Fruit fly (Drosophila melanogaster) whole organism, embryonic: ENCODE results near the gene kirre.
A peak's percentile ranks its signal among the peaks of the same experiment; 100 is the strongest.

ENCODE experiments used
- Adf1 ChIP-seq: fragments of 200-800 bp; sonication (Bioruptor generic); IDR thresholded peaks from 2 replicates; pipeline ENCODE4 v1.3.6; 2022; ENCODE audit warnings: missing biosample characterization, missing genetic modification characterization
- CG14710 ChIP-seq: fragments of 200-800 bp; sonication (Bioruptor generic); optimal IDR thresholded peaks from 3 replicates; lab custom pipeline; 2019; ENCODE audit warnings: missing biosample characterization, mild to moderate bottlenecking, missing genetic modification characterization, moderate library complexity
- CG18011 ChIP-seq: fragments of 200-800 bp; sonication (Bioruptor generic); optimal IDR thresholded peaks from 2 replicates; lab custom pipeline; 2017; ENCODE audit warnings: missing biosample characterization, missing genetic modification characterization, mild to moderate bottlenecking, moderate library complexity, missing genotype
- CG2116 ChIP-seq: fragments of 200-800 bp; sonication (Bioruptor generic); optimal IDR thresholded peaks from 3 replicates; lab custom pipeline; 2018; ENCODE audit warnings: missing biosample characterization, mild to moderate bottlenecking, missing genetic modification characterization
- CG2120 ChIP-seq: fragments of 200-800 bp; sonication (Bioruptor generic); optimal IDR thresholded peaks from 3 replicates; lab custom pipeline; 2016; ENCODE audit warnings: missing biosample characterization, missing genetic modification characterization
- CG30403 ChIP-seq: fragments of 200-800 bp; sonication (Bioruptor generic); optimal IDR thresholded peaks from 3 replicates; lab custom pipeline; 2016; ENCODE audit warnings: missing biosample characterization, missing genetic modification characterization
- CG34224 ChIP-seq: fragments of 200-800 bp; sonication (Bioruptor generic); IDR thresholded peaks from 3 replicates; pipeline ENCODE4 v1.3.6; 2022; ENCODE audit warnings: missing biosample characterization, missing genetic modification characterization; ENCODE audit not compliant: partially characterized antibody
- CG3838 ChIP-seq: fragments of 200-800 bp; sonication (Bioruptor generic); optimal IDR thresholded peaks from 3 replicates; lab custom pipeline; 2016; ENCODE audit warnings: missing biosample characterization, missing genetic modification characterization
- CG4424 ChIP-seq: fragments of 200-800 bp; sonication (Bioruptor generic); optimal IDR thresholded peaks from 3 replicates; lab custom pipeline; 2016; ENCODE audit warnings: missing biosample characterization, missing genetic modification characterization
- CG6689 ChIP-seq: fragments of 200-800 bp; sonication (Bioruptor generic); IDR thresholded peaks from 2 replicates; pipeline ENCODE4 v1.3.6; 2022; ENCODE audit warnings: missing biosample characterization, missing genetic modification characterization
- CG6791 ChIP-seq: fragments of 200-800 bp; sonication (Bioruptor generic); IDR thresholded peaks from 3 replicates; pipeline ENCODE4 v1.3.6; 2022; ENCODE audit warnings: missing biosample characterization, missing genetic modification characterization; ENCODE audit not compliant: partially characterized antibody
- CG7556 ChIP-seq: fragments of 200-800 bp; sonication (Bioruptor generic); optimal IDR thresholded peaks from 2 replicates; lab custom pipeline; 2017; ENCODE audit warnings: missing biosample characterization, mild to moderate bottlenecking, missing genetic modification characterization
- CTCF ChIP-seq: fragments of 200-800 bp; sonication (Bioruptor generic); optimal IDR thresholded peaks from 2 replicates; lab custom pipeline; 2017; ENCODE audit warnings: missing biosample characterization, mild to moderate bottlenecking, missing genetic modification characterization, moderate library complexity
- CoRest ChIP-seq: fragments of 200-800 bp; sonication (Bioruptor generic); optimal IDR thresholded peaks from 3 replicates; lab custom pipeline; 2018; ENCODE audit warnings: missing biosample characterization, mild to moderate bottlenecking, missing genetic modification characterization, moderate library complexity
- GATAe ChIP-seq: fragments of 200-800 bp; sonication (Bioruptor generic); conservative IDR thresholded peaks from 2 replicates; pipeline ENCODE4 v1.3.6; 2022; ENCODE audit warnings: missing biosample characterization, missing genetic modification characterization
- H15 ChIP-seq: fragments of 200-800 bp; sonication (Bioruptor generic); IDR thresholded peaks from 3 replicates; pipeline ENCODE4 v1.3.6; 2022; ENCODE audit warnings: missing biosample characterization, missing genetic modification characterization
- Hmr ChIP-seq: fragments of 200-800 bp; sonication (Bioruptor generic); optimal IDR thresholded peaks from 3 replicates; lab custom pipeline; 2017; ENCODE audit warnings: mild to moderate bottlenecking, missing biosample characterization, missing genetic modification reagents, missing genetic modification characterization
- Hr51 ChIP-seq, 2 experiments: fragments of 200-800 bp; sonication (Bioruptor generic); optimal IDR thresholded peaks; 2 replicates in 1 of 2; 3 replicates in 1 of 2; lab custom pipeline; 2016 to 2018; ENCODE audit warnings: missing biosample characterization in 2 of 2, missing genetic modification characterization in 2 of 2, mild to moderate bottlenecking in 1 of 2, moderate library complexity in 1 of 2
- Lhr ChIP-seq: fragments of 200-800 bp; sonication (Bioruptor generic); optimal IDR thresholded peaks from 3 replicates; lab custom pipeline; 2017; ENCODE audit warnings: mild to moderate bottlenecking, missing biosample characterization, missing genetic modification reagents, missing genetic modification characterization
- Nf-YC ChIP-seq: fragments of 200-800 bp; optimal IDR thresholded peaks from 3 replicates; lab custom pipeline; 2019; ENCODE audit warnings: missing biosample characterization, mild to moderate bottlenecking, missing genetic modification characterization, moderate library complexity
- Oaz ChIP-seq: fragments of 200-800 bp; sonication (Bioruptor generic); IDR thresholded peaks from 2 replicates; pipeline ENCODE4 v1.3.6; 2022; ENCODE audit warnings: missing biosample characterization, missing genetic modification characterization
- Oli ChIP-seq: fragments of 200-800 bp; sonication (Bioruptor generic); optimal IDR thresholded peaks from 2 replicates; lab custom pipeline; 2018; ENCODE audit warnings: missing biosample characterization, mild to moderate bottlenecking, missing genetic modification characterization, moderate library complexity
- Pdp1 ChIP-seq, 2 experiments: fragments of 200-800 bp; sonication (Bioruptor generic); optimal IDR thresholded peaks; 3 replicates each; lab custom pipeline; 2016; ENCODE audit warnings: missing biosample characterization in 2 of 2, missing genetic modification characterization in 2 of 2, mild to moderate bottlenecking in 1 of 2, moderate library complexity in 1 of 2
- Rx ChIP-seq: fragments of 200-800 bp; sonication (Bioruptor generic); IDR thresholded peaks from 2 replicates; pipeline ENCODE4 v1.3.6; 2022; ENCODE audit warnings: missing biosample characterization, missing genetic modification characterization
- Sry-β ChIP-seq: fragments of 200-800 bp; sonication (Bioruptor generic); optimal IDR thresholded peaks from 2 replicates; lab custom pipeline; 2018; ENCODE audit warnings: missing biosample characterization, mild to moderate bottlenecking, missing genetic modification characterization, moderate library complexity
- Tbp ChIP-seq: fragments of >200 bp; optimal IDR thresholded peaks from 2 replicates; lab custom pipeline; 2018; ENCODE audit warnings: missing biosample characterization, missing genetic modification characterization
- bbx ChIP-seq: fragments of 200-800 bp; sonication (Bioruptor generic); IDR thresholded peaks from 2 replicates; pipeline ENCODE4 v1.3.6; 2022; ENCODE audit warnings: missing biosample characterization, missing genetic modification characterization; ENCODE audit not compliant: partially characterized antibody
- cato ChIP-seq: fragments of 200-800 bp; sonication (Bioruptor generic); optimal IDR thresholded peaks from 2 replicates; lab custom pipeline; 2016; ENCODE audit warnings: missing biosample characterization, missing genetic modification characterization, borderline replicate concordance
- grau ChIP-seq: fragments of 200-800 bp; optimal IDR thresholded peaks from 3 replicates; lab custom pipeline; 2019; ENCODE audit warnings: missing biosample characterization, mild to moderate bottlenecking, missing genetic modification characterization, moderate library complexity
- gsb ChIP-seq: fragments of 200-800 bp; sonication (Bioruptor generic); IDR thresholded peaks from 2 replicates; pipeline ENCODE4 v1.3.6; 2022; ENCODE audit warnings: missing biosample characterization, missing genetic modification characterization
- gsb-n ChIP-seq: fragments of 200-800 bp; sonication (Bioruptor generic); optimal IDR thresholded peaks from 3 replicates; lab custom pipeline; 2018; ENCODE audit warnings: missing biosample characterization, mild to moderate bottlenecking, missing genetic modification characterization
- insv ChIP-seq, 2 experiments: fragments of 200-800 bp; sonication (Bioruptor generic); optimal IDR thresholded peaks; 3 replicates each; lab custom pipeline; 2016 to 2018; ENCODE audit warnings: missing biosample characterization in 2 of 2, missing genetic modification characterization in 2 of 2
- knrl ChIP-seq: fragments of 200-800 bp; sonication (Bioruptor generic); IDR thresholded peaks from 3 replicates; pipeline ENCODE4 v1.3.6; 2022; ENCODE audit warnings: missing biosample characterization, missing genetic modification characterization; ENCODE audit not compliant: partially characterized antibody
- nom ChIP-seq: fragments of 200-800 bp; sonication (Bioruptor generic); optimal IDR thresholded peaks from 2 replicates; lab custom pipeline; 2017; ENCODE audit warnings: missing biosample characterization, missing genetic modification characterization, mild to moderate bottlenecking, moderate library complexity, missing genetic modification reagents
- pzg ChIP-seq: fragments of 200-800 bp; sonication (Bioruptor generic); optimal IDR thresholded peaks from 3 replicates; lab custom pipeline; 2018; ENCODE audit warnings: missing biosample characterization, mild to moderate bottlenecking, missing genetic modification characterization, moderate library complexity
- row ChIP-seq: fragments of 200-800 bp; sonication (Bioruptor generic); IDR thresholded peaks from 3 replicates; pipeline ENCODE4 v1.3.6; 2022; ENCODE audit warnings: missing biosample characterization, missing genetic modification characterization

kirre gene

dm6 chrX:2790055-2790617 lies 50.0 kb downstream of the kirre start, which contains the start of gene CG32795 (continued):
- TF ChIP-seq Oli (tag; lab: Kevin White, UChicago) (no peak), cato (GFP tag; lab: Kevin White, UChicago) (no peak), Oaz (GFP tag; lab: Robert Waterston, UW) (no peak), CG2116 (peak; percentile 19), CG34224 (GFP tag; lab: Robert Waterston, UW) (peak; percentile 37; the same call in 1 of the 3 replicates), CG2120 (GFP tag; lab: Kevin White, UChicago) (no peak), Tbp (GFP tag; lab: Kevin White, UChicago) (peak; percentile 38), CG18011 (GFP tag; lab: Kevin White, UChicago) (peak; percentile 92), Lhr (GFP tag; lab: Kevin White, UChicago) (peak; percentile 13), insv (GFP tag; optimal IDR thresholded peaks at IDR 0.05; lab: Kevin White, UChicago) (peak in 1 of 2 experiments; percentile 20), GATAe (GFP tag; lab: Robert Waterston, UW) (no peak), CG6689 (GFP tag; lab: Robert Waterston, UW) (peak; percentile 74), gsb-n (tag; lab: Kevin White, UChicago) (peak; percentile 78), Hmr (GFP tag; lab: Kevin White, UChicago) (peak; percentile 29), CG6791 (GFP tag; lab: Robert Waterston, UW) (no peak), Hr51 (GFP tag; optimal IDR thresholded peaks at IDR 0.05; lab: Kevin White, UChicago) (peak in 1 of 2 experiments; percentile 0), knrl (peak; percentile 53; the same call in 2 of the 3 replicates), pzg (GFP tag; lab: Kevin White, UChicago) (peak; percentile 38), CG30403 (GFP tag; lab: Kevin White, UChicago) (peak; percentile 6), Nf-YC (peak; percentile 62), grau (tag; lab: Kevin White, UChicago) (peak; percentile 39), bbx (GFP tag; lab: Robert Waterston, UW) (peak; percentile 44), nom (GFP tag; lab: Kevin White, UChicago) (peak; percentile 10), CG3838 (GFP tag; lab: Kevin White, UChicago) (no peak), CG4424 (peak; percentile 35), row (GFP tag; lab: Robert Waterston, UW) (peak; percentile 89), CoRest (peak; percentile 46), CG14710 (peak; percentile 47)

DNA sequence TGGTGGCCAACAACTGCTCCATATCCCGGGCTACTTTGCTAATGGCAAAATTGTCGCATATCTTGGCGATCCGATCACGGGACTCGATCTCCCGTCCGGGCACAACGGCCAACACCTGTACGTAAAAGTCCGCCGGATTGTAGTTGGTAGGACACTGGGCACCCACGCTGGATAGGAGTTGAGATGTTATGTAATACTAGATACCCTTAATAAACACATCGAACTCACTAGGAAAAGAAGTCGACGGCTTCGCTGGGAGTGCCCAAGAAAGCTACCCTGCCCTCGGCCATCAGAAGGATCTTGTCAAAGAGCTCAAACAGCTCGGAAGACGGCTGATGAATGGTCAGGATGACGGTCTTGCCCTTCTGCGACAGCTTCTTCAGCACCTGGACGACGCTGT lies 51.7 kb downstream of the kirre start:
- TF ChIP-seq CG7556 (GFP tag; lab: Kevin White, UChicago) (no peak), Sry-β (GFP tag; lab: Kevin White, UChicago) (no peak), CG6689 (GFP tag; lab: Robert Waterston, UW) (0 out of 2 replicates have a peak, but pooled peaks have one; percentile 7), Pdp1 (GFP tag; optimal IDR thresholded peaks at IDR 0.05; lab: Kevin White, UChicago) (peak in 1 of 2 experiments; percentile 93), H15 (0 out of 3 replicates have a peak, but pooled peaks have one; percentile 20), gsb (GFP tag; lab: Robert Waterston, UW) (0 out of 2 replicates have a peak, but pooled peaks have one; percentile 30), Rx (GFP tag; lab: Robert Waterston, UW) (0 out of 2 replicates have a peak, but pooled peaks have one; percentile 20), Adf1 (GFP tag; lab: Robert Waterston, UW) (no peak)

DNA sequence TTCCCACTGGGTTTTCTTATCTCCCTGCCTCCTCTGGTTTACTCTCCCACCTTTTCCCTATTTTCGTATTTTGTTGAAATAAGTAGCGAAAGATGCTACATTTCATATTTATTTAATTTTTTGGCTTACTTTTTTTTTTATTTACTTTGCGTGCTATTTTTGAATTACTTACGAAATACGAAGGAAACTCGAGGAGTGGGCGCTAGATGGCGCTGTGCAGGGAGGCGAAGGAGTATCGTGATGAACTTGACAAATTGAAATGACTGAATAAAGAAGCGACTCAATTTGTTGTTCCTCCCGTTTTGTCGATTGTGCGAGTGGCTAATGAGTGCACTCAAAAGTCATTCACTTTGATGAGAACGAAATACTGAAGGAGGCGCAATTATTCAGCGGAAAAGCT lies 54.7 kb downstream of the kirre start:
- TF ChIP-seq nom (GFP tag; lab: Kevin White, UChicago) (no peak), CTCF (GFP tag; lab: Kevin White, UChicago) (peak; percentile 75)
